Worm (Caenorhabditis elegans) whole organism, midembryonic: ENCODE measurements around the gene rfth-1.

Experiments
- cog-1 ChIP-seq: sonication (generic microtip); optimal IDR thresholded peaks from 2 replicates; lab custom pipeline; 2016; ENCODE audit warnings: missing genetic modification characterization, missing compliant biosample characterization
- ref-1 ChIP-seq: fragments of 200-800 bp; sonication (Bioruptor generic); conservative IDR thresholded peaks from 2 replicates; pipeline ENCODE4 v1.3.6; 2022; ENCODE audit warnings: missing genetic modification reagents, missing genetic modification characterization, missing compliant biosample characterization
- ztf-29 ChIP-seq: fragments of 200-800 bp; sonication (Bioruptor generic); IDR thresholded peaks from 2 replicates; pipeline ENCODE4 v1.3.6; 2022; ENCODE audit warnings: missing genetic modification reagents, missing genetic modification characterization, missing compliant biosample characterization

- TF ChIP-seq ztf-29 (GFP tag; lab: Robert Waterston, UW) = no peak
- no peak for TF ChIP-seq ref-1 (GFP tag; lab: Robert Waterston, UW)
- no peak for TF ChIP-seq cog-1
These were observed 33.1 kb upstream of the rfth-1 start for ce11 chrIV:4544215-4544614.
